Worm (Caenorhabditis elegans) whole organism, young adult: Measurements from ENCODE around the gene col-74.

Source experiments
- B0261.1 ChIP-seq: sonication (generic microtip); optimal IDR thresholded peaks from 2 replicates; lab custom pipeline; 2016; ENCODE audit warnings: mild to moderate bottlenecking, missing genetic modification characterization, moderate library complexity, missing compliant biosample characterization
- D2030.7 ChIP-seq: fragments of 200-800 bp; sonication (Bioruptor generic); IDR thresholded peaks from 2 replicates; pipeline ENCODE4 v1.3.6; 2022; ENCODE audit warnings: missing genetic modification reagents, missing genetic modification characterization, missing compliant biosample characterization
- F23B12.7 ChIP-seq: sonication (generic microtip); optimal IDR thresholded peaks from 2 replicates; lab custom pipeline; 2017; ENCODE audit warnings: missing genetic modification characterization, mild to moderate bottlenecking, missing compliant biosample characterization, antibody characterized with exemption, moderate library complexity; ENCODE audit not compliant: insufficient read depth
- F37B4.10 ChIP-seq: fragments of 200-800 bp; sonication (Bioruptor generic); IDR thresholded peaks from 2 replicates; pipeline ENCODE4 v1.3.6; 2022; ENCODE audit warnings: missing genetic modification characterization, missing compliant biosample characterization
- F55B11.4 ChIP-seq: sonication (generic microtip); optimal IDR thresholded peaks from 2 replicates; lab custom pipeline; 2016; ENCODE audit warnings: missing compliant biosample characterization, missing genetic modification characterization, borderline replicate concordance; ENCODE audit not compliant: insufficient read depth
- T07F8.4 ChIP-seq: sonication (generic microtip); optimal IDR thresholded peaks from 2 replicates; lab custom pipeline; 2016; ENCODE audit warnings: mild to moderate bottlenecking, missing genetic modification characterization, moderate library complexity, missing compliant biosample characterization
- Y53G8AR.9 ChIP-seq: fragments of 200-800 bp; sonication (Bioruptor generic); conservative IDR thresholded peaks from 2 replicates; pipeline ENCODE4 v1.3.6; 2022; ENCODE audit warnings: missing genetic modification reagents, missing genetic modification characterization, missing compliant biosample characterization
- Y56A3A.18 ChIP-seq: fragments of 200-800 bp; sonication (Bioruptor generic); IDR thresholded peaks from 2 replicates; pipeline ENCODE4 v1.3.6; 2022; ENCODE audit warnings: missing genetic modification reagents, missing genetic modification characterization, missing compliant biosample characterization
- atf-7 ChIP-seq: sonication (generic microtip); optimal IDR thresholded peaks from 2 replicates; lab custom pipeline; 2017; ENCODE audit warnings: mild to moderate bottlenecking, missing genetic modification characterization, missing compliant biosample characterization
- ccch-3 ChIP-seq: fragments of 200-800 bp; sonication (Bioruptor generic); optimal IDR thresholded peaks from 2 replicates; lab custom pipeline; 2018; ENCODE audit warnings: mild to moderate bottlenecking, missing genetic modification characterization, missing compliant biosample characterization
- cebp-1 ChIP-seq, 2 experiments: fragments of 200-800 bp in 1 of 2; sonication (Bioruptor generic) in 1 of 2; sonication (generic microtip) in 1 of 2; IDR thresholded peaks in 1 of 2; optimal IDR thresholded peaks in 1 of 2; 2 replicates each; pipeline versions ENCODE4 v1.3.6 to Lab custom; 2017 to 2022; ENCODE audit warnings: missing compliant biosample characterization in 2 of 2, missing genetic modification characterization in 2 of 2, mild to moderate bottlenecking in 1 of 2, missing genetic modification reagents in 1 of 2, moderate library complexity in 1 of 2
- dox-1 ChIP-seq: fragments of 200-800 bp; sonication (Bioruptor generic); IDR thresholded peaks from 2 replicates; pipeline ENCODE4 v1.3.6; 2022; ENCODE audit warnings: missing genetic modification reagents, missing genetic modification characterization, missing compliant biosample characterization
- egl-44 ChIP-seq: fragments of 200-800 bp; sonication (Bioruptor generic); IDR thresholded peaks from 2 replicates; pipeline ENCODE4 v1.3.6; 2022; ENCODE audit warnings: missing genetic modification reagents, missing genetic modification characterization, missing compliant biosample characterization
- ekl-4 ChIP-seq: fragments of 200-800 bp; sonication (Bioruptor generic); IDR thresholded peaks from 2 replicates; pipeline ENCODE4 v1.3.6; 2022; ENCODE audit warnings: missing genetic modification reagents, missing genetic modification characterization, missing compliant biosample characterization
- hmg-20 ChIP-seq: fragments of 200-800 bp; sonication (Bioruptor generic); IDR thresholded peaks from 2 replicates; pipeline ENCODE4 v1.3.6; 2022; ENCODE audit warnings: missing genetic modification reagents, missing genetic modification characterization, missing compliant biosample characterization
- let-607 ChIP-seq, 2 experiments: fragments of 200-800 bp in 1 of 2; sonication (Bioruptor generic) in 1 of 2; sonication (generic microtip) in 1 of 2; optimal IDR thresholded peaks; 2 replicates each; lab custom pipeline; 2016 to 2018; ENCODE audit warnings: mild to moderate bottlenecking in 2 of 2, missing compliant biosample characterization in 2 of 2, missing genetic modification characterization in 2 of 2, moderate library complexity in 2 of 2, missing genotype in 1 of 2
- lin-26 ChIP-seq: fragments of 200-800 bp; sonication (Bioruptor generic); IDR thresholded peaks from 2 replicates; pipeline ENCODE4 v1.3.6; 2022; ENCODE audit warnings: missing genetic modification reagents, missing genetic modification characterization, missing compliant biosample characterization
- lin-40 ChIP-seq: sonication (generic microtip); optimal IDR thresholded peaks from 2 replicates; lab custom pipeline; 2016; ENCODE audit warnings: missing genetic modification characterization, mild to moderate bottlenecking, missing compliant biosample characterization, missing genotype, missing genetic modification reagents
- lsl-1 ChIP-seq: fragments of 200-800 bp; sonication (Bioruptor generic); optimal IDR thresholded peaks from 2 replicates; lab custom pipeline; 2018; ENCODE audit warnings: mild to moderate bottlenecking, missing genetic modification characterization, moderate library complexity, missing compliant biosample characterization
- nfyb-1 ChIP-seq: fragments of 200-800 bp; sonication (Bioruptor generic); IDR thresholded peaks from 2 replicates; pipeline ENCODE4 v1.3.6; 2022; ENCODE audit warnings: missing genetic modification reagents, missing genetic modification characterization, missing compliant biosample characterization
- nhr-27 ChIP-seq: fragments of 200-800 bp; sonication (Bioruptor generic); optimal IDR thresholded peaks from 2 replicates; lab custom pipeline; 2018; ENCODE audit warnings: mild to moderate bottlenecking, missing genetic modification characterization, moderate library complexity, missing compliant biosample characterization
- nhr-80 ChIP-seq: sonication (generic microtip); optimal IDR thresholded peaks from 2 replicates; lab custom pipeline; 2016; ENCODE audit warnings: missing genetic modification characterization, missing compliant biosample characterization
- nhr-90 ChIP-seq: sonication (generic microtip); optimal IDR thresholded peaks from 2 replicates; lab custom pipeline; 2016; ENCODE audit warnings: missing genotype, mild to moderate bottlenecking, missing genetic modification characterization, missing compliant biosample characterization
- pbrm-1 ChIP-seq: fragments of 200-800 bp; sonication (Bioruptor generic); IDR thresholded peaks from 2 replicates; pipeline ENCODE4 v1.3.6; 2022; ENCODE audit warnings: missing genetic modification reagents, missing genetic modification characterization, missing compliant biosample characterization
- rpc-1 ChIP-seq, 2 experiments: fragments of 150-350 bp in 1 of 2; sonication (generic microtip) in 1 of 2; optimal IDR thresholded peaks; 2 replicates each; lab custom pipeline; 2014 to 2018; ENCODE audit warnings: missing biosample characterization in 1 of 2, missing genetic modification characterization in 1 of 2, missing genetic modification reagents in 1 of 2, missing genotype in 1 of 2
- snpc-4 ChIP-seq, 5 experiments: fragments of 150-350 bp in 1 of 5; sonication (generic microtip) in 4 of 5; optimal IDR thresholded peaks; 2 replicates each; lab custom pipeline; 2014 to 2018; ENCODE audit warnings: missing genetic modification characterization in 5 of 5, missing biosample characterization in 3 of 5, antibody characterized with exemption in 2 of 5, mild to moderate bottlenecking in 2 of 5, missing compliant biosample characterization in 2 of 5, missing genotype in 2 of 5, moderate library complexity in 2 of 5, missing genetic modification reagents in 1 of 5
- tbx-9 ChIP-seq: sonication (generic microtip); optimal IDR thresholded peaks from 2 replicates; lab custom pipeline; 2016; ENCODE audit warnings: borderline replicate concordance, missing genetic modification characterization, inconsistent platforms, missing compliant biosample characterization
- unc-62 ChIP-seq: fragments of 150-350 bp; optimal IDR thresholded peaks from 2 replicates; lab custom pipeline; 2014; ENCODE audit warnings: missing biosample characterization, missing genetic modification reagents, missing genetic modification characterization
- zfh-2 ChIP-seq: fragments of 200-800 bp; sonication (Bioruptor generic); conservative IDR thresholded peaks from 2 replicates; pipeline ENCODE4 v1.3.6; 2022; ENCODE audit warnings: missing genetic modification reagents, missing genetic modification characterization, missing compliant biosample characterization
- ztf-26 ChIP-seq: sonication (generic microtip); optimal IDR thresholded peaks from 2 replicates; lab custom pipeline; 2017; ENCODE audit warnings: missing genetic modification characterization, missing compliant biosample characterization
- ztf-3 ChIP-seq: fragments of 200-800 bp; sonication (Bioruptor generic); optimal IDR thresholded peaks from 2 replicates; lab custom pipeline; 2018; ENCODE audit warnings: mild to moderate bottlenecking, missing genetic modification characterization, missing compliant biosample characterization

Gene col-74

ce11 chrII:5860621-5861020 is 30.4 kb downstream of the col-74 start (continued):
- no peak for TF ChIP-seq ccch-3 (GFP tag; lab: Kevin White, UChicago)

- TF ChIP-seq hmg-20 (GFP tag; lab: Robert Waterston, UW) (no peak), atf-7 (tag; lab: Kevin White, UChicago) (no peak), B0261.1 (tag; lab: Kevin White, UChicago) (no peak), lin-26 (GFP tag; lab: Robert Waterston, UW) (no peak), zfh-2 (GFP tag; lab: Robert Waterston, UW) (no peak), nhr-80 (tag; lab: Kevin White, UChicago) (peak; percentile 38), lin-40 (tag; lab: Kevin White, UChicago) (no peak), ztf-3 (GFP tag; lab: Kevin White, UChicago) (no peak), F55B11.4 (tag; lab: Kevin White, UChicago) (no peak)
These were observed 33.7 kb downstream of the col-74 start, which contains the start of gene tag-234 for ce11 chrII:5863893-5864292. Gene tag-234 (plus strand): TSS chrII:5864193.

DNA sequence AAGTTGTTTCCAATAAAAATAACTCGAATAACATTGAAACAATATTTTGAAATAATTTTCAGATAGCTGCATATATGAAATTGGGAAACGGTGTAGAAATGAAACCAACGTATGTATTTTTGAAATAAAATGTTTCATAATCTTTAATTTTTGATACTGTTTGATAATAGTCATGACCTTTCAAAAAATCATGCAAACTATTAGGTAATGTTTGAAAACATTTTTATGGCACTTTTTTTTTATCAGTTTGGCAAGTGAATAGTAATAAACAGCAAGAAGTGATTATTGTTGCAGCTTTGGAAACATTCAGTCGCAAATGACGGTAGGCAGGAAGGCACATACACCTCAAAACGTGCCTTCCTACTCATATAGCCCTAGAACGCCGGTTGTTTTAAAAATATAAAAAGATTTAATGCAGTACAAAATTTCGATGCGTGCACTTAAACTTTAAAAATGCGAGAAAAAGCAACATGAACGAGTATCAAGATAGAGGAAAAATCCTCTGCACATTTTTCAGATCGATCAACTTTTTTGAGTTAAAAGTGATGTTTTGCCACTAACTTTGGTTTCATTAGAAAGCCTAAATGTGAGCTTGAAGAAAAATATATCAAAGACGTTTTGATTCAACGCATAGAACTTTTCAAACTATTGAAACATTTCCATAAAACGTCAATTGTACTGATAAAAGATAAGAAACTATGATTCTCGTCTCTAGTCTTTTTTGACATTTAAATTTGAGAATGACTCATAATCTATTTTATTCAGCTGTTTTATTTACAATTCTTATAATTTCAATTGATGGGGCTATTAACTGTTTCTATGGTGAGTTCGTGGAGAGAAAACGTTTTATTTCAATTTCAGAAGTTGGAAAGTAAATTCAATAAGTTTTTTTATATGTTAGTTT is 35.5 kb downstream of the col-74 start, which contains the start of gene F55C12.19:
Gene F55C12.19 (plus strand): TSS at position 735 of the 904 bp plus-strand sequence.
- TF ChIP-seq nhr-80 (tag; lab: Kevin White, UChicago) = peak; percentile 19
- no peak for TF ChIP-seq nhr-27 (tag; lab: Kevin White, UChicago)
- TF ChIP-seq unc-62 (GFP tag; lab: Kevin White, UChicago) = peak; percentile 36

- no peak for TF ChIP-seq snpc-4 (GFP tag; optimal IDR thresholded peaks at IDR 0.05; lab: Kevin White, UChicago)
- TF ChIP-seq snpc-4 (tag; optimal IDR thresholded peaks at IDR 0.05; lab: Kevin White, UChicago) = peak in 1 of 4 experiments; percentile 13
- TF ChIP-seq Y53G8AR.9 (GFP tag; lab: Robert Waterston, UW) = 0 out of 2 replicates have a peak, but pooled peaks have one; percentile 45
- no peak for TF ChIP-seq cebp-1 (GFP tag; IDR thresholded peaks at IDR 0.05; lab: Robert Waterston, UW)
- peak; percentile 36 for TF ChIP-seq cebp-1 (tag; optimal IDR thresholded peaks at IDR 0.05; lab: Kevin White, UChicago)
- no peak for TF ChIP-seq Y56A3A.18 (GFP tag; lab: Robert Waterston, UW)
- TF ChIP-seq F23B12.7 (tag; lab: Kevin White, UChicago) = no peak
- peak; percentile 87 for TF ChIP-seq nfyb-1 (GFP tag; lab: Robert Waterston, UW)
These were observed 36.7 kb downstream of the col-74 start for ce11 chrII:5866920-5867319.

DNA sequence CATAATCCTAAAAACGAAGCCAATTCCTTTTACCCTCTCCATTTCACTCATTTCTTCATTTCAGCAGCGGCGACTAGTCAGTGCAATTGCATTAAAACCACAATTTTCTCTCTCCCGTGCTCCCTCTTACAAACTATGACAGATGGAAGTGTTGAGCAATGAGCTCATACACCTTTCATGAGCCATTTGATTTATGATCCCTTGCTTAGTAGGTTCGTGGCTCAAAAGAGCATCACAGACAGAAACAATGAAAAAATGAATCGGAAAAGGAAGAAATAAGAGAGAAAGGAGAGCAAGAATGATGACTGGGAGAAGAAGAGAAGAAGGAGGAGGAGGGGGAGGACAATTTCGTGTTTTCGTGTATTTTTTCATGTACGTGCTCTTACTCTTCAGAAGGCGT is 41.3 kb downstream of the col-74 start:
- TF ChIP-seq nhr-80 (tag; lab: Kevin White, UChicago) (peak; percentile 22), F37B4.10 (GFP tag; lab: Robert Waterston, UW) (no peak)

- TF ChIP-seq hmg-20 (GFP tag; lab: Robert Waterston, UW) (no peak), nhr-80 (tag; lab: Kevin White, UChicago) (peak; percentile 4)
These were observed 42.2 kb downstream of the col-74 start for ce11 chrII:5872414-5872813.

DNA sequence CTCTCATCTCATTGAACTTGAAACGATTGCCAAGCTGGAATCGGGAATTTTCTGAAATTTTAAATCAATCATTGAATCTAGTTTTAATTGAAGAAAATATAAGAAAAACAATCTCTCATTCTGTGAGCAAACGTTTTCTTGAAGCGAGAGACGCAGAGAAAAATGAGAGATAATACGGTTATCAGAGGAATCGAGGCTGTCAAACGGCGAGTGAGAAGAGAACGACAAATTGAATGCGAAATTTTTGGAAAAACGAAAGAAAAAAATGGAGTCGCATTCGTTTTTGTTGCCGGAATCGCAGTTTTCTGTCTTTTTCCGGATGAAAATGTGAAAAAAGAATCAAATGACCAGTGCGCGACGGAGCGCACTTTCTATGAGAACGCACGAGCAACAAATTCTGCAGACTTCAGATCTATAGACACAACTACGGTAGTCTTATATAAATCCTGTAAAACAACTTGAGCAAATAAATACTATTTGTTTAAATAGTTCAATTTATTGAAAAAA is 43.4 kb downstream of the col-74 start, which contains the start of gene tex-2:
Gene tex-2 (minus strand): TSS at position 51 of the 507 bp plus-strand sequence.
- TF ChIP-seq tbx-9 (tag; lab: Kevin White, UChicago) = no peak
- TF ChIP-seq lin-40 (tag; lab: Kevin White, UChicago) = no peak
- TF ChIP-seq T07F8.4 (tag; lab: Kevin White, UChicago) = no peak
- peak; percentile 33; the same call in 1 of the 2 replicates for TF ChIP-seq zfh-2 (GFP tag; lab: Robert Waterston, UW)
- no peak for TF ChIP-seq rpc-1 (optimal IDR thresholded peaks at IDR 0.05; lab: Kevin White, UChicago)
- no peak for TF ChIP-seq rpc-1 (tag; optimal IDR thresholded peaks at IDR 0.05; lab: Kevin White, UChicago)
- no peak for TF ChIP-seq ekl-4
- peak; percentile 39; the same call in 1 of the 2 replicates for TF ChIP-seq D2030.7 (GFP tag; lab: Robert Waterston, UW)
- peak; percentile 47; the same call in 1 of the 2 replicates for TF ChIP-seq pbrm-1
- no peak for TF ChIP-seq nhr-90 (tag; lab: Kevin White, UChicago)
- peak; percentile 70 for TF ChIP-seq dox-1
- peak in 1 of 2 experiments; percentile 12 for TF ChIP-seq let-607 (tag; optimal IDR thresholded peaks at IDR 0.05; lab: Kevin White, UChicago)
- TF ChIP-seq ztf-26 (tag; lab: Kevin White, UChicago) = no peak
- TF ChIP-seq lsl-1 (GFP tag; lab: Kevin White, UChicago) = peak; percentile 15
- peak; percentile 84 for TF ChIP-seq nhr-80 (tag; lab: Kevin White, UChicago)
- TF ChIP-seq F23B12.7 (tag; lab: Kevin White, UChicago) = peak; percentile 48
- no peak for TF ChIP-seq egl-44 (GFP tag; lab: Robert Waterston, UW)
